Fruit fly (Drosophila melanogaster) whole organism: Measurements from ENCODE around the gene CAH6.

ENCODE experiments used
- CG8478 ChIP-seq: fragments of >200 bp; optimal IDR thresholded peaks from 2 replicates; lab custom pipeline; 2018; ENCODE audit warnings: inconsistent platforms
- Dll ChIP-seq: fragments of >200 bp; optimal IDR thresholded peaks from 2 replicates; lab custom pipeline; 2017
- EcR ChIP-seq, 2 experiments: fragments of >200 bp; optimal IDR thresholded peaks; 2 replicates each; lab custom pipeline; 2017; ENCODE audit warnings: missing biosample characterization in 2 of 2, missing genetic modification characterization in 2 of 2, missing genetic modification reagents in 2 of 2
- pan ChIP-seq: fragments of >200 bp; optimal IDR thresholded peaks from 2 replicates; lab custom pipeline; 2017
- psq ChIP-seq: fragments of >200 bp; optimal IDR thresholded peaks from 2 replicates; lab custom pipeline; 2017
- usp ChIP-seq: fragments of >200 bp; optimal IDR thresholded peaks from 2 replicates; lab custom pipeline; 2017; ENCODE audit warnings: missing biosample characterization, missing genetic modification characterization, mixed read lengths

CAH6 gene

dm6 chr3R:31285791-31286190, 28.4 kb downstream of the CAH6 start:
- TF ChIP-seq Dll (lab: Kevin White, UChicago) (no peak), EcR (GFP tag; optimal IDR thresholded peaks at IDR 0.05; lab: Kevin White, UChicago) (no peak), psq (lab: Kevin White, UChicago) (no peak), pan (lab: Kevin White, UChicago) (no peak), CG8478 (no peak), usp (GFP tag; lab: Kevin White, UChicago) (no peak)

- TF ChIP-seq usp (GFP tag; lab: Kevin White, UChicago) (no peak), psq (lab: Kevin White, UChicago) (no peak), EcR (GFP tag; optimal IDR thresholded peaks at IDR 0.05; lab: Kevin White, UChicago) (no peak), Dll (lab: Kevin White, UChicago) (no peak), CG8478 (no peak), pan (lab: Kevin White, UChicago) (no peak)
Measured at dm6 chr3R:31287522-31287921, 30.1 kb downstream of the CAH6 start.

- TF ChIP-seq psq (lab: Kevin White, UChicago), result no peak
- no peak for TF ChIP-seq pan (lab: Kevin White, UChicago)
- TF ChIP-seq usp (GFP tag; lab: Kevin White, UChicago), result no peak
- no peak for TF ChIP-seq Dll (lab: Kevin White, UChicago)
Measured at dm6 chr3R:31290195-31290594, 32.8 kb downstream of the CAH6 start.

- TF ChIP-seq Dll (lab: Kevin White, UChicago) (no peak), pan (lab: Kevin White, UChicago) (no peak), usp (GFP tag; lab: Kevin White, UChicago) (no peak), psq (lab: Kevin White, UChicago) (no peak), EcR (GFP tag; optimal IDR thresholded peaks at IDR 0.05; lab: Kevin White, UChicago) (no peak), CG8478 (no peak)
Measured at dm6 chr3R:31295694-31296093, 38.3 kb downstream of the CAH6 start.

- TF ChIP-seq EcR (GFP tag; optimal IDR thresholded peaks at IDR 0.05; lab: Kevin White, UChicago) (no peak), pan (lab: Kevin White, UChicago) (no peak), usp (GFP tag; lab: Kevin White, UChicago) (no peak), Dll (lab: Kevin White, UChicago) (no peak), CG8478 (no peak), psq (lab: Kevin White, UChicago) (no peak)
Measured at dm6 chr3R:31296989-31297388, 39.6 kb downstream of the CAH6 start.

dm6 chr3R:31301527-31301926, 44.1 kb downstream of the CAH6 start:
- TF ChIP-seq EcR (GFP tag; optimal IDR thresholded peaks at IDR 0.05; lab: Kevin White, UChicago) (peak in 1 of 2 experiments; percentile 28), Dll (lab: Kevin White, UChicago) (peak; percentile 32), psq (lab: Kevin White, UChicago) (no peak)

dm6 chr3R:31305284-31305683, 47.9 kb downstream of the CAH6 start, which contains the start of gene pHCl-2:
Gene pHCl-2 (minus strand): TSS chr3R:31305384.
- TF ChIP-seq CG8478 (no peak), psq (lab: Kevin White, UChicago) (no peak), usp (GFP tag; lab: Kevin White, UChicago) (no peak), Dll (lab: Kevin White, UChicago) (no peak), EcR (GFP tag; optimal IDR thresholded peaks at IDR 0.05; lab: Kevin White, UChicago) (no peak), pan (lab: Kevin White, UChicago) (no peak)

dm6 chr3R:31306454-31306853, 49.1 kb downstream of the CAH6 start:
- TF ChIP-seq psq (lab: Kevin White, UChicago) (no peak), EcR (GFP tag; optimal IDR thresholded peaks at IDR 0.05; lab: Kevin White, UChicago) (no peak), usp (GFP tag; lab: Kevin White, UChicago) (no peak), pan (lab: Kevin White, UChicago) (no peak), CG8478 (no peak), Dll (lab: Kevin White, UChicago) (no peak)

dm6 chr3R:31308855-31309646, 51.7 kb downstream of the CAH6 start:
- TF ChIP-seq pan (lab: Kevin White, UChicago), result no peak
- peak; percentile 62 for TF ChIP-seq EcR (GFP tag; optimal IDR thresholded peaks at IDR 0.05; lab: Kevin White, UChicago)
